Worm (Caenorhabditis elegans): ENCODE measurements around the gene ZK470.14.

Gene ZK470.14

ce11 chrX:4153343-4153742 lies 13.9 kb upstream of the ZK470.14 start, which contains the start of gene nck-1:
nck-1 (minus strand) TSS chrX:4153443.
- TF ChIP-seq flt-1 (GFP tag; IDR thresholded peaks at IDR 0.05) = no peak
- no peak for TF ChIP-seq ztf-23 (GFP tag; IDR thresholded peaks at IDR 0.05)
- no peak for TF ChIP-seq ref-1 (GFP tag; conservative IDR thresholded peaks at IDR 0.05)
- no peak for TF ChIP-seq klf-2 (GFP tag; conservative IDR thresholded peaks at IDR 0.05)
- TF ChIP-seq tab-1 (GFP tag; IDR thresholded peaks at IDR 0.05) = no peak
- no peak for TF ChIP-seq ztf-29 (GFP tag; IDR thresholded peaks at IDR 0.05)
- no peak for TF ChIP-seq T22C8.4 (GFP tag; IDR thresholded peaks at IDR 0.05)
- TF ChIP-seq med-1 (GFP tag; optimal IDR thresholded peaks at IDR 0.05; ENCODE audit: insufficient read depth) = no peak
- TF ChIP-seq cog-1 (tag; optimal IDR thresholded peaks at IDR 0.05) = no peak

- TF ChIP-seq T22C8.4 (GFP tag; IDR thresholded peaks at IDR 0.05) (no peak), klf-2 (GFP tag; conservative IDR thresholded peaks at IDR 0.05) (no peak), med-1 (GFP tag; optimal IDR thresholded peaks at IDR 0.05; ENCODE audit: insufficient read depth) (no peak), ztf-29 (GFP tag; IDR thresholded peaks at IDR 0.05) (no peak), ztf-23 (GFP tag; IDR thresholded peaks at IDR 0.05) (no peak), ref-1 (GFP tag; conservative IDR thresholded peaks at IDR 0.05) (no peak), cog-1 (tag; optimal IDR thresholded peaks at IDR 0.05) (no peak), flt-1 (GFP tag; IDR thresholded peaks at IDR 0.05) (no peak), tab-1 (GFP tag; IDR thresholded peaks at IDR 0.05) (no peak)
Observed at ce11 chrX:4154784-4155183, 12.5 kb upstream of the ZK470.14 start.

DNA sequence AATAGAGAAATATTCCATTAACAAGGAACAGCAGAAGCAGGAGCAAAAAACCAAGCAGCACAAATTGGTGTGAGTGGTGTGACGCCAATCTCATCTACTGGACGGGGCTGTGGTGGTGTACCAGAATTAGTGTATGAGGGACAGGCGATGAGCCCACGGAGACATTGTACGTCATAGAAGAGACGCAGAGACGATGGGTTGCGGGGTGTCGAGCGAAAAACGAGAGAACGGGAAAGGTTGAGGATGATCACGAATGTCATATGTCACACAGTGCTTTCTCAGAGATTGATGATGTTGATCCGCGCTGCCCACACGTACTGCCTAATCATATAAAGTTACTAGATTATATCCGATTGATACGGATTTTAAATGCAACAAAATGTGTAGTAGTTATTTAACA lies 9.4 kb upstream of the ZK470.14 start:
- TF ChIP-seq tab-1 (GFP tag; IDR thresholded peaks at IDR 0.05) = no peak
- TF ChIP-seq klf-2 (GFP tag; conservative IDR thresholded peaks at IDR 0.05) = no peak
- no peak for TF ChIP-seq flt-1 (GFP tag; IDR thresholded peaks at IDR 0.05)
- no peak for TF ChIP-seq med-1 (GFP tag; optimal IDR thresholded peaks at IDR 0.05; ENCODE audit: insufficient read depth)
- no peak for TF ChIP-seq T22C8.4 (GFP tag; IDR thresholded peaks at IDR 0.05)
- TF ChIP-seq cog-1 (tag; optimal IDR thresholded peaks at IDR 0.05) = no peak
- no peak for TF ChIP-seq ref-1 (GFP tag; conservative IDR thresholded peaks at IDR 0.05)
- no peak for TF ChIP-seq ztf-29 (GFP tag; IDR thresholded peaks at IDR 0.05)
- no peak for TF ChIP-seq ztf-23 (GFP tag; IDR thresholded peaks at IDR 0.05)

DNA sequence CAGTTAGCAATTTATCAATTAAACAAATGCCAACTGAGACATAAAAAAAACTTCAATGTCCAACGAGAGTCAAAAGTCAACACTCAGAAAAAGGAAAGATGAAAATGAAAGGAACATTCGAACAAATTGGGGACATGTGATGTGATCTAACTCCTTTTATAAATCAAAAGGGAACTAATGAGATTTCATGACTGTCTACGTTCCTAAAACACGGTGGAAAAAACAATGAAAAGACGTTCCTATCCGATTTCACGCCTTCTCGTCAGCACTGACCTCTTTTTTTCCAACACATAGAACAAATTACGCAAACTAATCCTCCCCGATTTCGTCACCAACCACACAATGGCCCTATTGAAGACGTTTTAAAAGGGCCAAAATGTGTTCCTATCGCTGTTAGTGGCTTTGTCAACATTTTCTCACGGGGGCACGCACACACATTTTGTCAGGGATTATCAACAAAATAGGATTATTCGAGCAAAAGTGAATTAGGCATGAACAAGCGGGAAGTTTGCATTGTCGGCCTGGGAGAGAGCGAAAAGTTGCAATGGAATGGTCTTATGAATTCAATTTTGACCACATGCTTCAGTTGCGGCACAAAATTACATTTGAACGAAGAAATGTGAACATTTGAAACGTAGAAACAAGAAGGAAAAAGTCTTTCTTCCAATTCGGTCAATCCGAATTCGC lies 7.9 kb upstream of the ZK470.14 start:
- TF ChIP-seq ref-1 (GFP tag; conservative IDR thresholded peaks at IDR 0.05) = no peak
- no peak for TF ChIP-seq T22C8.4 (GFP tag; IDR thresholded peaks at IDR 0.05)

ce11 chrX:4159929-4160328 lies 7.3 kb upstream of the ZK470.14 start:
- TF ChIP-seq tab-1 (GFP tag; IDR thresholded peaks at IDR 0.05) (no peak), ref-1 (GFP tag; conservative IDR thresholded peaks at IDR 0.05) (no peak), flt-1 (GFP tag; IDR thresholded peaks at IDR 0.05) (no peak), ztf-23 (GFP tag; IDR thresholded peaks at IDR 0.05) (no peak), cog-1 (tag; optimal IDR thresholded peaks at IDR 0.05) (no peak), ztf-29 (GFP tag; IDR thresholded peaks at IDR 0.05) (no peak), T22C8.4 (GFP tag; IDR thresholded peaks at IDR 0.05) (no peak), med-1 (GFP tag; optimal IDR thresholded peaks at IDR 0.05; ENCODE audit: insufficient read depth) (no peak), klf-2 (GFP tag; conservative IDR thresholded peaks at IDR 0.05) (no peak)

DNA sequence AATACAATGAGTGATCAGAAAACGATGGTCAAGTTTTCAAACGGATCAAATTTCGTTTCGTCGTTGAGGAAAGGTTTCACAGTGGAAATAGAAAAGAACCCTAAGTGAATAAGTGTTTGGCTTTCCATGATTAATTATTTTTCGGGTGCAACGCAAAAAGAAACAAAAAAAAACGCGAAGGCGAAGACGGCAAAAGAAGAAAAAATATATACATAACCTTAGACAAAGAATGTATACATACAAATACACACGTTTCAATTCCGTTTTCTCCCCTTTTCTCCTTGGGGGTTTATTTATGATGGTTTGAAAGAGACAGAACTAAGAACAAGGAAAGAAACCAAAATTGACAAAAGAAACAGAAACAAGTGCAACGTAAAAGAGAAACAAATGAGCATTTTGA lies 5.3 kb upstream of the ZK470.14 start:
- TF ChIP-seq ref-1 (GFP tag; conservative IDR thresholded peaks at IDR 0.05) = no peak
- no peak for TF ChIP-seq cog-1 (tag; optimal IDR thresholded peaks at IDR 0.05)
- TF ChIP-seq klf-2 (GFP tag; conservative IDR thresholded peaks at IDR 0.05) = no peak
- TF ChIP-seq T22C8.4 (GFP tag; IDR thresholded peaks at IDR 0.05) = no peak
- no peak for TF ChIP-seq ztf-23 (GFP tag; IDR thresholded peaks at IDR 0.05)
- no peak for TF ChIP-seq ztf-29 (GFP tag; IDR thresholded peaks at IDR 0.05)
- no peak for TF ChIP-seq tab-1 (GFP tag; IDR thresholded peaks at IDR 0.05)
- TF ChIP-seq flt-1 (GFP tag; IDR thresholded peaks at IDR 0.05) = no peak
- no peak for TF ChIP-seq med-1 (GFP tag; optimal IDR thresholded peaks at IDR 0.05; ENCODE audit: insufficient read depth)

- TF ChIP-seq ref-1 (GFP tag; conservative IDR thresholded peaks at IDR 0.05) = no peak
- no peak for TF ChIP-seq tab-1 (GFP tag; IDR thresholded peaks at IDR 0.05)
- no peak for TF ChIP-seq T22C8.4 (GFP tag; IDR thresholded peaks at IDR 0.05)
- no peak for TF ChIP-seq flt-1 (GFP tag; IDR thresholded peaks at IDR 0.05)
- no peak for TF ChIP-seq med-1 (GFP tag; optimal IDR thresholded peaks at IDR 0.05; ENCODE audit: insufficient read depth)
- no peak for TF ChIP-seq ztf-29 (GFP tag; IDR thresholded peaks at IDR 0.05)
- TF ChIP-seq cog-1 (tag; optimal IDR thresholded peaks at IDR 0.05) = no peak
- TF ChIP-seq klf-2 (GFP tag; conservative IDR thresholded peaks at IDR 0.05) = no peak
- TF ChIP-seq ztf-23 (GFP tag; IDR thresholded peaks at IDR 0.05) = no peak
Observed at ce11 chrX:4163391-4163790, 3.9 kb upstream of the ZK470.14 start, which contains the start of gene ZK470.1. ZK470.1 (plus strand) TSS chrX:4163691.

- TF ChIP-seq tab-1 (GFP tag; IDR thresholded peaks at IDR 0.05) (no peak), T22C8.4 (GFP tag; IDR thresholded peaks at IDR 0.05) (no peak), ref-1 (GFP tag; conservative IDR thresholded peaks at IDR 0.05) (no peak), med-1 (GFP tag; optimal IDR thresholded peaks at IDR 0.05; ENCODE audit: insufficient read depth) (no peak), ztf-29 (GFP tag; IDR thresholded peaks at IDR 0.05) (no peak), cog-1 (tag; optimal IDR thresholded peaks at IDR 0.05) (no peak), klf-2 (GFP tag; conservative IDR thresholded peaks at IDR 0.05) (no peak), flt-1 (GFP tag; IDR thresholded peaks at IDR 0.05) (no peak), ztf-23 (GFP tag; IDR thresholded peaks at IDR 0.05) (no peak)
Observed at ce11 chrX:4177394-4177793, 10.1 kb downstream of the ZK470.14 start, which contains the start of gene ZK470.6. ZK470.6 (minus strand) TSS chrX:4177494.

- no peak for TF ChIP-seq med-1 (GFP tag; optimal IDR thresholded peaks at IDR 0.05; ENCODE audit: insufficient read depth)
- no peak for TF ChIP-seq flt-1 (GFP tag; IDR thresholded peaks at IDR 0.05)
Observed at ce11 chrX:4186656-4187055, 19.4 kb downstream of the ZK470.14 start, which contains the start of gene mrp-6. mrp-6 (minus strand) TSS chrX:4186756.
